Worm (Caenorhabditis elegans) whole organism, late embryonic: ENCODE results near the gene T26C5.4.

ENCODE experiments used
- C08G9.2 ChIP-seq: sonication (generic microtip); optimal IDR thresholded peaks from 2 replicates; lab custom pipeline; 2016; ENCODE audit warnings: mild to moderate bottlenecking, missing genetic modification characterization, moderate library complexity, missing compliant biosample characterization
- K02D7.2 ChIP-seq: sonication (generic microtip); optimal IDR thresholded peaks from 2 replicates; lab custom pipeline; 2017; ENCODE audit warnings: mild to moderate bottlenecking, missing genetic modification characterization, missing compliant biosample characterization
- Y22D7AL.16 ChIP-seq: sonication (generic microtip); optimal IDR thresholded peaks from 2 replicates; lab custom pipeline; 2016; ENCODE audit warnings: missing genetic modification characterization, missing compliant biosample characterization
- ahr-1 ChIP-seq: sonication (generic microtip); optimal IDR thresholded peaks from 2 replicates; lab custom pipeline; 2016; ENCODE audit warnings: missing genetic modification characterization, missing compliant biosample characterization
- ceh-14 ChIP-seq: sonication (generic microtip); optimal IDR thresholded peaks from 2 replicates; lab custom pipeline; 2016; ENCODE audit warnings: missing genotype, missing genetic modification characterization, missing compliant biosample characterization
- ceh-9 ChIP-seq: sonication (generic microtip); optimal IDR thresholded peaks from 2 replicates; lab custom pipeline; 2016; ENCODE audit warnings: mild to moderate bottlenecking, missing genetic modification characterization, inconsistent platforms, missing compliant biosample characterization
- eyg-1 ChIP-seq: sonication (generic microtip); optimal IDR thresholded peaks from 2 replicates; lab custom pipeline; 2016; ENCODE audit warnings: missing genotype, missing genetic modification characterization, missing compliant biosample characterization
- fax-1 ChIP-seq: sonication (generic microtip); optimal IDR thresholded peaks from 2 replicates; lab custom pipeline; 2016; ENCODE audit warnings: missing genotype, missing genetic modification characterization, missing compliant biosample characterization
- lim-6 ChIP-seq: sonication (generic microtip); optimal IDR thresholded peaks from 2 replicates; lab custom pipeline; 2016; ENCODE audit warnings: missing genetic modification characterization, missing compliant biosample characterization
- nhr-11 ChIP-seq: fragments of 150-350 bp; optimal IDR thresholded peaks from 2 replicates; lab custom pipeline; 2014; ENCODE audit warnings: missing biosample characterization, missing genetic modification characterization
- npax-4 ChIP-seq: sonication (generic microtip); optimal IDR thresholded peaks from 2 replicates; lab custom pipeline; 2016; ENCODE audit warnings: missing genetic modification characterization, missing compliant biosample characterization
- ttx-3 ChIP-seq: sonication (generic microtip); optimal IDR thresholded peaks from 2 replicates; lab custom pipeline; 2016; ENCODE audit warnings: missing genetic modification reagents, missing genetic modification characterization, missing compliant biosample characterization
- unc-42 ChIP-seq: sonication (generic microtip); optimal IDR thresholded peaks from 2 replicates; lab custom pipeline; 2016; ENCODE audit warnings: missing genotype, missing genetic modification characterization, missing compliant biosample characterization
- ztf-16 ChIP-seq: sonication (generic microtip); optimal IDR thresholded peaks from 2 replicates; lab custom pipeline; 2017; ENCODE audit warnings: missing genetic modification characterization, missing compliant biosample characterization

ce11 chrII:9213055-9213708, 37.1 kb downstream of the T26C5.4 start, which contains the start of gene znfx-1:
- TF ChIP-seq ceh-9 (no peak), ttx-3 (tag; lab: Kevin White, UChicago) (no peak), C08G9.2 (no peak), unc-42 (no peak), ceh-14 (tag; lab: Kevin White, UChicago) (no peak), eyg-1 (tag; lab: Kevin White, UChicago) (no peak), npax-4 (tag; lab: Kevin White, UChicago) (no peak), Y22D7AL.16 (tag; lab: Kevin White, UChicago) (no peak), nhr-11 (no peak), lim-6 (tag; lab: Kevin White, UChicago) (no peak), ahr-1 (tag; lab: Kevin White, UChicago) (no peak), K02D7.2 (tag; lab: Kevin White, UChicago) (no peak), fax-1 (no peak), ztf-16 (tag; lab: Kevin White, UChicago) (no peak)
